Fruit fly (Drosophila melanogaster) whole organism, wandering third instar larva: ENCODE results near the gene Rab9Db.

ENCODE experiments used
- Abd-B ChIP-seq: fragments of >200 bp; optimal IDR thresholded peaks from 2 replicates; lab custom pipeline; 2017; ENCODE audit warnings: missing biosample characterization, missing genetic modification characterization
- CG32264 ChIP-seq: fragments of 200-800 bp; sonication (Bioruptor generic); optimal IDR thresholded peaks from 2 replicates; lab custom pipeline; 2016; ENCODE audit warnings: missing biosample characterization, missing genetic modification characterization
- CG9705 ChIP-seq: fragments of 200-800 bp; sonication (Bioruptor generic); optimal IDR thresholded peaks from 2 replicates; lab custom pipeline; 2018; ENCODE audit warnings: missing biosample characterization, mild to moderate bottlenecking, missing genetic modification characterization
- CrebA ChIP-seq: fragments of 200-800 bp; sonication (Bioruptor generic); optimal IDR thresholded peaks from 2 replicates; lab custom pipeline; 2016; ENCODE audit warnings: missing biosample characterization, mild to moderate bottlenecking, missing genetic modification characterization, borderline replicate concordance
- Dfd ChIP-seq: fragments of >200 bp; optimal IDR thresholded peaks from 2 replicates; lab custom pipeline; 2017; ENCODE audit warnings: missing biosample characterization, missing genetic modification characterization
- Dif ChIP-seq: fragments of 200-275, 200-300 bp; sonication (Bioruptor generic); optimal IDR thresholded peaks from 2 replicates; lab custom pipeline; 2018; ENCODE audit warnings: missing biosample characterization, missing genetic modification characterization; ENCODE audit not compliant: partially characterized antibody
- GATAd ChIP-seq: sonication (Bioruptor generic); optimal IDR thresholded peaks from 2 replicates; lab custom pipeline; 2016; ENCODE audit warnings: missing biosample characterization, missing genetic modification characterization
- HLH106 ChIP-seq: fragments of 200-800 bp; optimal IDR thresholded peaks from 3 replicates; lab custom pipeline; 2019; ENCODE audit warnings: missing biosample characterization, mild to moderate bottlenecking, missing genetic modification characterization, moderate library complexity
- Hnf4 ChIP-seq: fragments of 200-800 bp; sonication (Bioruptor generic); optimal IDR thresholded peaks from 2 replicates; lab custom pipeline; 2016; ENCODE audit warnings: missing biosample characterization, mild to moderate bottlenecking, missing genetic modification characterization
- Hr78 ChIP-seq: fragments of >200 bp; optimal IDR thresholded peaks from 2 replicates; lab custom pipeline; 2017; ENCODE audit warnings: missing biosample characterization, missing genetic modification characterization
- Hr83 ChIP-seq: fragments of 200-300 bp; sonication (Bioruptor generic); optimal IDR thresholded peaks from 2 replicates; lab custom pipeline; 2016; ENCODE audit warnings: missing biosample characterization, mild to moderate bottlenecking, missing genetic modification characterization, moderate library complexity; ENCODE audit not compliant: poor library complexity, severe bottlenecking
- Jra ChIP-seq: sonication (Bioruptor generic); optimal IDR thresholded peaks from 2 replicates; lab custom pipeline; 2016; ENCODE audit warnings: missing biosample characterization, missing genetic modification characterization
- Mio ChIP-seq: sonication (Bioruptor generic); optimal IDR thresholded peaks from 2 replicates; lab custom pipeline; 2016; ENCODE audit warnings: missing biosample characterization, missing genetic modification characterization
- N ChIP-seq: fragments of >200 bp; optimal IDR thresholded peaks from 2 replicates; lab custom pipeline; 2018; ENCODE audit warnings: missing biosample characterization, missing external identifiers, missing genetic modification characterization
- OdsH ChIP-seq: fragments of 200-800 bp; sonication (Bioruptor generic); optimal IDR thresholded peaks from 2 replicates; lab custom pipeline; 2016; ENCODE audit warnings: missing biosample characterization, mild to moderate bottlenecking, missing genetic modification characterization
- Rel ChIP-seq, 2 experiments: fragments of 200-800 bp; sonication (Bioruptor generic) in 1 of 2; optimal IDR thresholded peaks; 2 replicates in 1 of 2; 3 replicates in 1 of 2; lab custom pipeline; 2016 to 2019; ENCODE audit warnings: mild to moderate bottlenecking in 2 of 2, missing biosample characterization in 2 of 2, missing genetic modification characterization in 2 of 2, moderate library complexity in 1 of 2
- Sp1 ChIP-seq: fragments of 200-800 bp; sonication (Bioruptor generic); optimal IDR thresholded peaks from 3 replicates; lab custom pipeline; 2019; ENCODE audit warnings: missing biosample characterization, mild to moderate bottlenecking, missing genetic modification characterization, moderate library complexity
- Vsx2 ChIP-seq: fragments of 200-300, 225-300 bp; sonication (Bioruptor generic); optimal IDR thresholded peaks from 2 replicates; lab custom pipeline; 2018; ENCODE audit warnings: missing biosample characterization, missing genetic modification characterization; ENCODE audit not compliant: partially characterized antibody
- br ChIP-seq: fragments of 200-800 bp; sonication (Bioruptor generic); optimal IDR thresholded peaks from 2 replicates; lab custom pipeline; 2016; ENCODE audit warnings: missing biosample characterization, missing genetic modification characterization
- brk ChIP-seq: fragments of 200-800 bp; sonication (Bioruptor generic); optimal IDR thresholded peaks from 2 replicates; lab custom pipeline; 2016; ENCODE audit warnings: missing biosample characterization, mild to moderate bottlenecking, missing genetic modification characterization
- dmrt93B ChIP-seq: fragments of 200-800 bp; sonication (Bioruptor generic); optimal IDR thresholded peaks from 2 replicates; lab custom pipeline; 2018; ENCODE audit warnings: missing biosample characterization, mild to moderate bottlenecking, missing genetic modification characterization
- dsf ChIP-seq: sonication (Bioruptor generic); optimal IDR thresholded peaks from 2 replicates; lab custom pipeline; 2016; ENCODE audit warnings: missing biosample characterization, missing genetic modification characterization, borderline replicate concordance
- ey ChIP-seq: fragments of 200-800 bp; sonication (Bioruptor generic); optimal IDR thresholded peaks from 2 replicates; lab custom pipeline; 2016; ENCODE audit warnings: missing biosample characterization, missing genetic modification characterization
- foxo ChIP-seq, 2 experiments: fragments of 200-800 bp; sonication (Bioruptor generic); optimal IDR thresholded peaks; 2 replicates in 1 of 2; 3 replicates in 1 of 2; lab custom pipeline; 2016 to 2017; ENCODE audit warnings: missing biosample characterization in 2 of 2, missing genetic modification characterization in 2 of 2
- fru ChIP-seq: fragments of 200-800 bp; sonication (Bioruptor generic); optimal IDR thresholded peaks from 3 replicates; lab custom pipeline; 2016; ENCODE audit warnings: missing biosample characterization, mild to moderate bottlenecking, missing genetic modification characterization
- h ChIP-seq: fragments of 200-800 bp; sonication (Bioruptor generic); optimal IDR thresholded peaks from 3 replicates; lab custom pipeline; 2016; ENCODE audit warnings: missing biosample characterization, mild to moderate bottlenecking, missing genetic modification characterization
- jim ChIP-seq: fragments of 175-275, 200-325 bp; sonication (Bioruptor generic); optimal IDR thresholded peaks from 2 replicates; lab custom pipeline; 2016; ENCODE audit warnings: missing biosample characterization, mild to moderate bottlenecking, missing genetic modification characterization
- lola ChIP-seq: fragments of >200 bp; optimal IDR thresholded peaks from 2 replicates; lab custom pipeline; 2017; ENCODE audit warnings: missing biosample characterization, missing genetic modification characterization
- psq ChIP-seq: fragments of 200-800 bp; sonication (Bioruptor generic); optimal IDR thresholded peaks from 3 replicates; lab custom pipeline; 2017; ENCODE audit warnings: missing biosample characterization, mild to moderate bottlenecking, missing genetic modification characterization, moderate library complexity
- rgr ChIP-seq: fragments of 200-800 bp; sonication (Bioruptor generic); optimal IDR thresholded peaks from 3 replicates; lab custom pipeline; 2016; ENCODE audit warnings: missing biosample characterization, mild to moderate bottlenecking, missing genetic modification characterization
- sv ChIP-seq: fragments of 200-800 bp; sonication (Bioruptor generic); optimal IDR thresholded peaks from 3 replicates; lab custom pipeline; 2016; ENCODE audit warnings: missing biosample characterization, missing genetic modification characterization
- tai ChIP-seq: sonication (Bioruptor generic); optimal IDR thresholded peaks from 2 replicates; lab custom pipeline; 2016; ENCODE audit warnings: missing biosample characterization, missing genetic modification characterization
- usp ChIP-seq: fragments of >200 bp; optimal IDR thresholded peaks from 2 replicates; lab custom pipeline; 2017; ENCODE audit warnings: missing biosample characterization, missing genetic modification characterization
- woc ChIP-seq: sonication (Bioruptor generic); optimal IDR thresholded peaks from 2 replicates; lab custom pipeline; 2016; ENCODE audit warnings: missing biosample characterization, mild to moderate bottlenecking, missing genetic modification characterization

The Rab9Db gene

dm6 chrX:10628874-10629273, 5.8 kb upstream of the Rab9Db start:
- TF ChIP-seq usp (GFP tag; lab: Kevin White, UChicago), result no peak
- TF ChIP-seq tai (GFP tag; lab: Kevin White, UChicago), result no peak
- TF ChIP-seq Hnf4 (GFP tag; lab: Kevin White, UChicago), result no peak
- no peak for TF ChIP-seq dsf (GFP tag; lab: Kevin White, UChicago)
- no peak for TF ChIP-seq Mio (GFP tag; lab: Kevin White, UChicago)
- no peak for TF ChIP-seq N
- peak; percentile 35 for TF ChIP-seq Sp1
- TF ChIP-seq Vsx2 (GFP tag; lab: Kevin White, UChicago), result no peak
- no peak for TF ChIP-seq CrebA (GFP tag; lab: Kevin White, UChicago)
- no peak for TF ChIP-seq brk
- TF ChIP-seq CG9705 (GFP tag; lab: Kevin White, UChicago), result no peak
- no peak for TF ChIP-seq jim (GFP tag; lab: Kevin White, UChicago)
- no peak for TF ChIP-seq CG32264 (GFP tag; lab: Kevin White, UChicago)
- TF ChIP-seq h (GFP tag; lab: Kevin White, UChicago), result peak; percentile 58
- TF ChIP-seq Hr78 (GFP tag; lab: Kevin White, UChicago), result no peak
- peak; percentile 36 for TF ChIP-seq psq (GFP tag; lab: Kevin White, UChicago)
- no peak for TF ChIP-seq Hr83 (GFP tag; lab: Kevin White, UChicago)
- no peak for TF ChIP-seq Jra (GFP tag; lab: Kevin White, UChicago)
- TF ChIP-seq rgr (GFP tag; lab: Kevin White, UChicago), result peak; percentile 27
- TF ChIP-seq HLH106, result peak; percentile 18
- peak; percentile 12 for TF ChIP-seq dmrt93B
- no peak for TF ChIP-seq GATAd (GFP tag; lab: Kevin White, UChicago)
- TF ChIP-seq OdsH (GFP tag; lab: Kevin White, UChicago), result peak; percentile 38
- TF ChIP-seq foxo (GFP tag; optimal IDR thresholded peaks at IDR 0.05; lab: Kevin White, UChicago), result peak in 1 of 2 experiments; percentile 62
- no peak for TF ChIP-seq Dif (GFP tag; lab: Kevin White, UChicago)
- TF ChIP-seq woc (GFP tag; lab: Kevin White, UChicago), result no peak
- no peak for TF ChIP-seq Abd-B
- no peak for TF ChIP-seq sv (GFP tag; lab: Kevin White, UChicago)
- peak; percentile 24 for TF ChIP-seq br
- no peak for TF ChIP-seq Dfd (GFP tag; lab: Kevin White, UChicago)
- peak; percentile 61 for TF ChIP-seq fru (GFP tag; lab: Kevin White, UChicago)
- no peak for TF ChIP-seq lola (GFP tag; lab: Kevin White, UChicago)
- TF ChIP-seq Rel (GFP tag; optimal IDR thresholded peaks at IDR 0.05; lab: Kevin White, UChicago), result no peak
- TF ChIP-seq Rel (tag; optimal IDR thresholded peaks at IDR 0.05; lab: Kevin White, UChicago), result no peak
- TF ChIP-seq ey (GFP tag; lab: Kevin White, UChicago), result peak; percentile 45

- TF ChIP-seq OdsH (GFP tag; lab: Kevin White, UChicago), result no peak
- no peak for TF ChIP-seq ey (GFP tag; lab: Kevin White, UChicago)
- TF ChIP-seq N, result no peak
- TF ChIP-seq br, result no peak
- no peak for TF ChIP-seq Abd-B
- TF ChIP-seq lola (GFP tag; lab: Kevin White, UChicago), result no peak
- TF ChIP-seq Hnf4 (GFP tag; lab: Kevin White, UChicago), result no peak
- no peak for TF ChIP-seq Rel (GFP tag; optimal IDR thresholded peaks at IDR 0.05; lab: Kevin White, UChicago)
- TF ChIP-seq Rel (tag; optimal IDR thresholded peaks at IDR 0.05; lab: Kevin White, UChicago), result no peak
- no peak for TF ChIP-seq sv (GFP tag; lab: Kevin White, UChicago)
- TF ChIP-seq, all 38 proteins: peak for 0
These were observed 4.2 kb upstream of the Rab9Db start, which contains the start of the genes CG9806 and X11Lbeta for dm6 chrX:10627062-10627756. CG9806 (minus strand) TSS chrX:10627112. X11Lbeta (plus strand) TSS chrX:10627737.
